In genomic region chrX:4821602-4822001, ce11 we compare ENCODE assay signal across 6 worm cellular contexts.
TF ChIP-seq lines count a peak whose summit lies in the region.

No protein-coding gene starts in this region.

TF ChIP-seq in whole organism, L1 larva, 84 proteins besides CTCF, POLR2A, EP300 and RAD21:
- no peak for TF ChIP-seq nhr-28 (tag; optimal IDR thresholded peaks at IDR 0.05; lab: Kevin White, UChicago)
- TF ChIP-seq hpl-2 (GFP tag; optimal IDR thresholded peaks at IDR 0.05; lab: Kevin White, UChicago) = no peak
- TF ChIP-seq elt-2 (tag; optimal IDR thresholded peaks at IDR 0.05; lab: Kevin White, UChicago) = peak; percentile 33
TF ChIP-seq in whole organism, L1 larva: peak in this region for 1.

TF ChIP-seq in whole organism, L2 larva, 48 proteins besides CTCF, POLR2A, EP300 and RAD21:
- TF ChIP-seq fos-1 (tag; optimal IDR thresholded peaks at IDR 0.05; lab: Kevin White, UChicago) (peak; percentile 86), ZK546.5 (tag; optimal IDR thresholded peaks at IDR 0.05; lab: Kevin White, UChicago) (no peak), crh-2 (tag; optimal IDR thresholded peaks at IDR 0.05; lab: Kevin White, UChicago) (peak; percentile 19)

TF ChIP-seq in whole organism, L3 larva, 47 proteins besides CTCF, POLR2A, EP300 and RAD21:
- peak; percentile 32 for TF ChIP-seq pqm-1 (tag; optimal IDR thresholded peaks at IDR 0.05; lab: Kevin White, UChicago)
- peak; percentile 84 for TF ChIP-seq elt-2 (tag; optimal IDR thresholded peaks at IDR 0.05; lab: Kevin White, UChicago)
- TF ChIP-seq jun-1 (tag; optimal IDR thresholded peaks at IDR 0.05; lab: Kevin White, UChicago) = no peak

TF ChIP-seq in whole organism, L4 larva, 104 proteins besides CTCF, POLR2A, EP300 and RAD21:
- TF ChIP-seq pqm-1 (tag; optimal IDR thresholded peaks at IDR 0.05; lab: Kevin White, UChicago) (peak; percentile 90), dve-1 (tag; optimal IDR thresholded peaks at IDR 0.05; lab: Kevin White, UChicago; ENCODE audit: insufficient read depth) (peak; percentile 58), R02D3.7 (tag; optimal IDR thresholded peaks at IDR 0.05; lab: Kevin White, UChicago) (no peak), lin-39 (tag; optimal IDR thresholded peaks at IDR 0.05; lab: Kevin White, UChicago) (no peak), dmd-6 (GFP tag; IDR thresholded peaks at IDR 0.05; lab: Robert Waterston, UW) (peak; percentile 68), lin-1 (GFP tag; IDR thresholded peaks at IDR 0.05; lab: Robert Waterston, UW) (0 out of 2 replicates have a peak, but pooled peaks have one; percentile 27), daf-16 (GFP tag; optimal IDR thresholded peaks at IDR 0.05; lab: Kevin White, UChicago) (no peak), daf-16 (tag; optimal IDR thresholded peaks at IDR 0.05; lab: Kevin White, UChicago) (peak; percentile 22), nhr-28 (tag; optimal IDR thresholded peaks at IDR 0.05; lab: Kevin White, UChicago) (peak; percentile 34), hlh-11 (tag; optimal IDR thresholded peaks at IDR 0.05; lab: Kevin White, UChicago) (peak; percentile 53), jun-1 (tag; optimal IDR thresholded peaks at IDR 0.05; lab: Kevin White, UChicago) (no peak)

TF ChIP-seq in whole organism, mixed stage, embryonic, 35 proteins besides CTCF, POLR2A, EP300 and RAD21:
- no peak for TF ChIP-seq drap-1 (GFP tag; optimal IDR thresholded peaks at IDR 0.05; lab: Kevin White, UChicago)
- TF ChIP-seq nhr-12 (tag; optimal IDR thresholded peaks at IDR 0.05; lab: Kevin White, UChicago) = no peak
- TF ChIP-seq unc-62 (GFP tag; optimal IDR thresholded peaks at IDR 0.05; lab: Kevin White, UChicago) = no peak
- TF ChIP-seq M03D4.4 (tag; optimal IDR thresholded peaks at IDR 0.05; lab: Kevin White, UChicago) = no peak
- TF ChIP-seq sptf-1 (tag; optimal IDR thresholded peaks at IDR 0.05; lab: Kevin White, UChicago) = no peak
- no peak for TF ChIP-seq blmp-1 (tag; optimal IDR thresholded peaks at IDR 0.05; lab: Kevin White, UChicago)
- TF ChIP-seq zip-8 (tag; optimal IDR thresholded peaks at IDR 0.05; lab: Kevin White, UChicago) = peak; percentile 22
TF ChIP-seq in whole organism, mixed stage, embryonic: peak in this region for 1.

TF ChIP-seq in whole organism, young adult, 124 proteins besides CTCF, POLR2A, EP300 and RAD21:
- no peak for TF ChIP-seq ceh-58 (GFP tag; IDR thresholded peaks at IDR 0.05; lab: Robert Waterston, UW)
- peak; percentile 95 for TF ChIP-seq atf-7 (tag; optimal IDR thresholded peaks at IDR 0.05; lab: Kevin White, UChicago)
- TF ChIP-seq nhr-80 (tag; optimal IDR thresholded peaks at IDR 0.05; lab: Kevin White, UChicago) = peak; percentile 65
